Worm (Caenorhabditis elegans) whole organism, young adult: ENCODE measurements around the gene T01D3.6.

Experiments
- B0019.2 ChIP-seq: fragments of 200-800 bp; sonication (Bioruptor generic); conservative IDR thresholded peaks from 2 replicates; pipeline ENCODE4 v1.3.6; 2022; ENCODE audit warnings: missing genetic modification reagents, missing genetic modification characterization, missing compliant biosample characterization
- B0261.1 ChIP-seq: sonication (generic microtip); optimal IDR thresholded peaks from 2 replicates; lab custom pipeline; 2016; ENCODE audit warnings: mild to moderate bottlenecking, missing genetic modification characterization, moderate library complexity, missing compliant biosample characterization
- F39B2.1 ChIP-seq: fragments of 200-800 bp; sonication (Bioruptor generic); IDR thresholded peaks from 2 replicates; pipeline ENCODE4 v1.3.6; 2022; ENCODE audit warnings: missing genetic modification reagents, missing genetic modification characterization, missing compliant biosample characterization
- F55B11.4 ChIP-seq: sonication (generic microtip); optimal IDR thresholded peaks from 2 replicates; lab custom pipeline; 2016; ENCODE audit warnings: missing compliant biosample characterization, missing genetic modification characterization, borderline replicate concordance; ENCODE audit not compliant: insufficient read depth
- K12H6.12 ChIP-seq: fragments of 200-800 bp; sonication (Bioruptor generic); optimal IDR thresholded peaks from 2 replicates; lab custom pipeline; 2018; ENCODE audit warnings: mild to moderate bottlenecking, missing genetic modification characterization, missing compliant biosample characterization
- Y67H2A.10 ChIP-seq: fragments of 200-800 bp; sonication (Bioruptor generic); conservative IDR thresholded peaks from 2 replicates; pipeline ENCODE4 v1.3.6; 2022; ENCODE audit warnings: missing genetic modification reagents, missing genetic modification characterization, missing compliant biosample characterization
- ZK185.1 ChIP-seq: sonication (generic microtip); optimal IDR thresholded peaks from 2 replicates; lab custom pipeline; 2016; ENCODE audit warnings: mild to moderate bottlenecking, missing genetic modification characterization, missing compliant biosample characterization; ENCODE audit not compliant: poor library complexity, severe bottlenecking
- atf-7 ChIP-seq: sonication (generic microtip); optimal IDR thresholded peaks from 2 replicates; lab custom pipeline; 2017; ENCODE audit warnings: mild to moderate bottlenecking, missing genetic modification characterization, missing compliant biosample characterization
- attf-5 ChIP-seq: fragments of 200-800 bp; sonication (Bioruptor generic); optimal IDR thresholded peaks from 2 replicates; lab custom pipeline; 2018; ENCODE audit warnings: mild to moderate bottlenecking, missing genetic modification characterization, missing compliant biosample characterization
- bed-2 ChIP-seq: fragments of 200-800 bp; sonication (Bioruptor generic); IDR thresholded peaks from 2 replicates; pipeline ENCODE4 v1.3.6; 2022; ENCODE audit warnings: missing genetic modification reagents, missing genetic modification characterization, missing compliant biosample characterization
- ccch-3 ChIP-seq: fragments of 200-800 bp; sonication (Bioruptor generic); optimal IDR thresholded peaks from 2 replicates; lab custom pipeline; 2018; ENCODE audit warnings: mild to moderate bottlenecking, missing genetic modification characterization, missing compliant biosample characterization
- cebp-2 ChIP-seq: fragments of 200-800 bp; sonication (Bioruptor generic); IDR thresholded peaks from 2 replicates; pipeline ENCODE4 v1.3.6; 2022; ENCODE audit warnings: missing genetic modification characterization, missing compliant biosample characterization
- ceh-40 ChIP-seq: fragments of 200-800 bp; sonication (Bioruptor generic); IDR thresholded peaks from 2 replicates; pipeline ENCODE4 v1.3.6; 2022; ENCODE audit warnings: missing genetic modification characterization, missing compliant biosample characterization
- ceh-58 ChIP-seq: fragments of 200-800 bp; sonication (Bioruptor generic); IDR thresholded peaks from 2 replicates; pipeline ENCODE4 v1.3.6; 2022; ENCODE audit warnings: missing genetic modification characterization, missing compliant biosample characterization
- ceh-79 ChIP-seq: sonication (generic microtip); optimal IDR thresholded peaks from 2 replicates; lab custom pipeline; 2017; ENCODE audit warnings: mild to moderate bottlenecking, missing genetic modification characterization, missing compliant biosample characterization
- dox-1 ChIP-seq: fragments of 200-800 bp; sonication (Bioruptor generic); IDR thresholded peaks from 2 replicates; pipeline ENCODE4 v1.3.6; 2022; ENCODE audit warnings: missing genetic modification reagents, missing genetic modification characterization, missing compliant biosample characterization
- dpl-1 ChIP-seq: fragments of 150-350 bp; optimal IDR thresholded peaks from 2 replicates; lab custom pipeline; 2014; ENCODE audit warnings: missing biosample characterization, missing genetic modification reagents, missing genetic modification characterization
- egl-44 ChIP-seq: fragments of 200-800 bp; sonication (Bioruptor generic); IDR thresholded peaks from 2 replicates; pipeline ENCODE4 v1.3.6; 2022; ENCODE audit warnings: missing genetic modification reagents, missing genetic modification characterization, missing compliant biosample characterization
- ekl-4 ChIP-seq: fragments of 200-800 bp; sonication (Bioruptor generic); IDR thresholded peaks from 2 replicates; pipeline ENCODE4 v1.3.6; 2022; ENCODE audit warnings: missing genetic modification reagents, missing genetic modification characterization, missing compliant biosample characterization
- ets-4 ChIP-seq: fragments of 200-800 bp; sonication (Bioruptor generic); optimal IDR thresholded peaks from 2 replicates; lab custom pipeline; 2018; ENCODE audit warnings: mild to moderate bottlenecking, missing genetic modification characterization, missing compliant biosample characterization
- hlh-26 ChIP-seq: fragments of 200-800 bp; sonication (Bioruptor generic); conservative IDR thresholded peaks from 2 replicates; pipeline ENCODE4 v1.3.6; 2022; ENCODE audit warnings: missing genetic modification reagents, missing genetic modification characterization, missing compliant biosample characterization
- hmg-20 ChIP-seq: fragments of 200-800 bp; sonication (Bioruptor generic); IDR thresholded peaks from 2 replicates; pipeline ENCODE4 v1.3.6; 2022; ENCODE audit warnings: missing genetic modification reagents, missing genetic modification characterization, missing compliant biosample characterization
- hrde-1 ChIP-seq: sonication (generic microtip); optimal IDR thresholded peaks from 2 replicates; lab custom pipeline; 2016; ENCODE audit warnings: missing genetic modification characterization, mild to moderate bottlenecking, missing compliant biosample characterization, moderate library complexity, missing genotype, missing genetic modification reagents, borderline replicate concordance
- hsf-1 ChIP-seq: fragments of 200-800 bp; sonication (Bioruptor generic); IDR thresholded peaks from 2 replicates; pipeline ENCODE4 v1.3.6; 2022; ENCODE audit warnings: missing genetic modification reagents, missing genetic modification characterization, missing compliant biosample characterization
- lin-26 ChIP-seq: fragments of 200-800 bp; sonication (Bioruptor generic); IDR thresholded peaks from 2 replicates; pipeline ENCODE4 v1.3.6; 2022; ENCODE audit warnings: missing genetic modification reagents, missing genetic modification characterization, missing compliant biosample characterization
- lir-1 ChIP-seq: fragments of 200-800 bp; sonication (Bioruptor generic); conservative IDR thresholded peaks from 2 replicates; pipeline ENCODE4 v1.3.6; 2022; ENCODE audit warnings: missing genetic modification reagents, missing genetic modification characterization, missing compliant biosample characterization
- mes-4 ChIP-seq: sonication (generic microtip); optimal IDR thresholded peaks from 2 replicates; lab custom pipeline; 2016; ENCODE audit warnings: missing genotype, missing genetic modification characterization, missing compliant biosample characterization
- mxl-1 ChIP-seq: sonication (generic microtip); optimal IDR thresholded peaks from 2 replicates; lab custom pipeline; 2016; ENCODE audit warnings: missing genetic modification characterization, missing compliant biosample characterization
- nfya-1 ChIP-seq: sonication (generic microtip); optimal IDR thresholded peaks from 2 replicates; lab custom pipeline; 2017; ENCODE audit warnings: antibody characterized with exemption, missing compliant biosample characterization, missing genetic modification characterization, borderline replicate concordance; ENCODE audit not compliant: insufficient read depth
- nfya-2 ChIP-seq: fragments of 200-800 bp; sonication (Bioruptor generic); IDR thresholded peaks from 2 replicates; pipeline ENCODE4 v1.3.6; 2022; ENCODE audit warnings: missing genetic modification reagents, missing genetic modification characterization, missing compliant biosample characterization
- nhr-120 ChIP-seq: fragments of 200-800 bp; sonication (Bioruptor generic); IDR thresholded peaks from 2 replicates; pipeline ENCODE4 v1.3.6; 2022; ENCODE audit warnings: missing genetic modification characterization, missing compliant biosample characterization
- nhr-80 ChIP-seq: sonication (generic microtip); optimal IDR thresholded peaks from 2 replicates; lab custom pipeline; 2016; ENCODE audit warnings: missing genetic modification characterization, missing compliant biosample characterization
- nhr-90 ChIP-seq: sonication (generic microtip); optimal IDR thresholded peaks from 2 replicates; lab custom pipeline; 2016; ENCODE audit warnings: missing genotype, mild to moderate bottlenecking, missing genetic modification characterization, missing compliant biosample characterization
- rec-8 ChIP-seq, 2 experiments: sonication (generic microtip); optimal IDR thresholded peaks; 2 replicates each; lab custom pipeline; 2016; ENCODE audit warnings: mild to moderate bottlenecking in 2 of 2, missing genetic modification characterization in 2 of 2, missing genetic modification reagents in 2 of 2, missing genotype in 2 of 2, missing biosample characterization in 1 of 2, missing compliant biosample characterization in 1 of 2, moderate library complexity in 1 of 2
- repo-1 ChIP-seq: sonication (generic microtip); optimal IDR thresholded peaks from 2 replicates; lab custom pipeline; 2017; ENCODE audit warnings: mild to moderate bottlenecking, missing genetic modification characterization, missing compliant biosample characterization
- rpc-1 ChIP-seq, 2 experiments: fragments of 150-350 bp in 1 of 2; sonication (generic microtip) in 1 of 2; optimal IDR thresholded peaks; 2 replicates each; lab custom pipeline; 2014 to 2018; ENCODE audit warnings: missing biosample characterization in 1 of 2, missing genetic modification characterization in 1 of 2, missing genetic modification reagents in 1 of 2, missing genotype in 1 of 2
- sea-2 ChIP-seq: fragments of 200-800 bp; sonication (Bioruptor generic); IDR thresholded peaks from 2 replicates; pipeline ENCODE4 v1.3.6; 2022; ENCODE audit warnings: missing genetic modification characterization, missing compliant biosample characterization
- unc-62 ChIP-seq: fragments of 150-350 bp; optimal IDR thresholded peaks from 2 replicates; lab custom pipeline; 2014; ENCODE audit warnings: missing biosample characterization, missing genetic modification reagents, missing genetic modification characterization
- xnd-1 ChIP-seq: sonication (generic microtip); optimal IDR thresholded peaks from 2 replicates; lab custom pipeline; 2016; ENCODE audit warnings: missing genotype, missing genetic modification reagents, missing genetic modification characterization, missing compliant biosample characterization
- zfh-2 ChIP-seq: fragments of 200-800 bp; sonication (Bioruptor generic); conservative IDR thresholded peaks from 2 replicates; pipeline ENCODE4 v1.3.6; 2022; ENCODE audit warnings: missing genetic modification reagents, missing genetic modification characterization, missing compliant biosample characterization
- ztf-22 ChIP-seq: fragments of 200-800 bp; sonication (Bioruptor generic); optimal IDR thresholded peaks from 2 replicates; lab custom pipeline; 2018; ENCODE audit warnings: mild to moderate bottlenecking, missing genetic modification characterization, moderate library complexity, missing compliant biosample characterization
- ztf-25 ChIP-seq: fragments of 200-800 bp; sonication (Bioruptor generic); IDR thresholded peaks from 2 replicates; pipeline ENCODE4 v1.3.6; 2022; ENCODE audit warnings: missing genetic modification reagents, missing genetic modification characterization, missing compliant biosample characterization
- ztf-3 ChIP-seq: fragments of 200-800 bp; sonication (Bioruptor generic); optimal IDR thresholded peaks from 2 replicates; lab custom pipeline; 2018; ENCODE audit warnings: mild to moderate bottlenecking, missing genetic modification characterization, missing compliant biosample characterization

The T01D3.6 gene

ce11 chrV:13678542-13678941 is 38.1 kb upstream of the T01D3.6 start, which contains the start of the genes tag-65 and ccz-1 (continued):
- peak; percentile 70 for TF ChIP-seq attf-5 (GFP tag; lab: Kevin White, UChicago)
- no peak for TF ChIP-seq hrde-1 (tag; lab: Kevin White, UChicago)
- TF ChIP-seq nhr-80: no peak
- peak; percentile 81 for TF ChIP-seq hsf-1 (GFP tag; lab: Robert Waterston, UW)
- no peak for TF ChIP-seq rpc-1 (optimal IDR thresholded peaks at IDR 0.05; lab: Kevin White, UChicago)
- no peak for TF ChIP-seq rpc-1 (tag; optimal IDR thresholded peaks at IDR 0.05; lab: Kevin White, UChicago)
- no peak for TF ChIP-seq lin-26
- no peak for TF ChIP-seq nhr-90 (tag; lab: Kevin White, UChicago)
- TF ChIP-seq ztf-22 (GFP tag; lab: Kevin White, UChicago): no peak
- TF ChIP-seq ztf-25 (GFP tag; lab: Robert Waterston, UW): no peak
- peak; percentile 60 for TF ChIP-seq dpl-1
- no peak for TF ChIP-seq ztf-3 (GFP tag; lab: Kevin White, UChicago)
- no peak for TF ChIP-seq unc-62
- TF ChIP-seq ceh-79 (tag; lab: Kevin White, UChicago): no peak
- TF ChIP-seq K12H6.12 (tag; lab: Kevin White, UChicago): no peak
- no peak for TF ChIP-seq nfya-1 (tag; lab: Kevin White, UChicago)
- TF ChIP-seq ceh-58 (GFP tag; lab: Robert Waterston, UW): no peak
- TF ChIP-seq ccch-3: no peak
- TF ChIP-seq B0261.1: no peak
- TF ChIP-seq dox-1: peak; percentile 77
- 0 out of 2 replicates have a peak, but pooled peaks have one; percentile 55 for TF ChIP-seq hmg-20
- TF ChIP-seq ekl-4 (GFP tag; lab: Robert Waterston, UW): peak; percentile 84
- no peak for TF ChIP-seq ceh-40 (GFP tag; lab: Robert Waterston, UW)
- TF ChIP-seq xnd-1 (tag; lab: Kevin White, UChicago): peak; percentile 68
- no peak for TF ChIP-seq F55B11.4
- no peak for TF ChIP-seq nhr-120 (GFP tag; lab: Robert Waterston, UW)
- no peak for TF ChIP-seq Y67H2A.10
- TF ChIP-seq repo-1 (tag; lab: Kevin White, UChicago): peak; percentile 19
- no peak for TF ChIP-seq F39B2.1 (GFP tag; lab: Robert Waterston, UW)
- TF ChIP-seq bed-2 (GFP tag; lab: Robert Waterston, UW): no peak
- TF ChIP-seq egl-44 (GFP tag; lab: Robert Waterston, UW): no peak
- no peak for TF ChIP-seq mxl-1 (tag; lab: Kevin White, UChicago)
- peak; percentile 79 for TF ChIP-seq ZK185.1
- TF ChIP-seq mes-4 (tag; lab: Kevin White, UChicago): no peak
- TF ChIP-seq lir-1 (GFP tag; lab: Robert Waterston, UW): peak; percentile 81
- peak in 1 of 2 experiments; percentile 3 for TF ChIP-seq rec-8 (tag; optimal IDR thresholded peaks at IDR 0.05; lab: Kevin White, UChicago)
- TF ChIP-seq ets-4 (GFP tag; lab: Kevin White, UChicago): no peak
- no peak for TF ChIP-seq hlh-26 (GFP tag; lab: Robert Waterston, UW)
- peak; percentile 30 for TF ChIP-seq atf-7 (tag; lab: Kevin White, UChicago)
- no peak for TF ChIP-seq cebp-2 (GFP tag; lab: Robert Waterston, UW)
- no peak for TF ChIP-seq zfh-2
- no peak for TF ChIP-seq nfya-2 (GFP tag; lab: Robert Waterston, UW)
- no peak for TF ChIP-seq sea-2 (GFP tag; lab: Robert Waterston, UW)
- TF ChIP-seq B0019.2 (GFP tag; lab: Robert Waterston, UW): no peak
- TF ChIP-seq, all 124 proteins: peak for 55
